Worm (Caenorhabditis elegans): ENCODE data around the gene srg-39.

ce11 chrV:11167745-11168144 is 15.5 kb upstream of the srg-39 start:
- no peak for TF ChIP-seq tra-1 (GFP tag; IDR thresholded peaks at IDR 0.05)
- TF ChIP-seq F10B5.3 (tag; optimal IDR thresholded peaks at IDR 0.05): no peak
- TF ChIP-seq cey-2 (tag; optimal IDR thresholded peaks at IDR 0.05; ENCODE audit: borderline replicate concordance, insufficient read depth): no peak
- no peak for TF ChIP-seq duxl-1 (tag; optimal IDR thresholded peaks at IDR 0.05; ENCODE audit: poor library complexity)
- no peak for TF ChIP-seq snpc-4 (tag; optimal IDR thresholded peaks at IDR 0.05)
- no peak for TF ChIP-seq fos-1 (tag; optimal IDR thresholded peaks at IDR 0.05)
- no peak for TF ChIP-seq ceh-28 (tag; optimal IDR thresholded peaks at IDR 0.05)
- no peak for TF ChIP-seq ama-1 (optimal IDR thresholded peaks at IDR 0.05)
- TF ChIP-seq nhr-237 (tag; optimal IDR thresholded peaks at IDR 0.05): no peak
- no peak for TF ChIP-seq nhr-25 (tag; optimal IDR thresholded peaks at IDR 0.05; ENCODE audit: borderline replicate concordance, insufficient read depth)
- TF ChIP-seq aly-2 (tag; optimal IDR thresholded peaks at IDR 0.05): no peak
